Worm (Caenorhabditis elegans): ENCODE measurements around the gene K09E3.2.

Gene K09E3.2

DNA sequence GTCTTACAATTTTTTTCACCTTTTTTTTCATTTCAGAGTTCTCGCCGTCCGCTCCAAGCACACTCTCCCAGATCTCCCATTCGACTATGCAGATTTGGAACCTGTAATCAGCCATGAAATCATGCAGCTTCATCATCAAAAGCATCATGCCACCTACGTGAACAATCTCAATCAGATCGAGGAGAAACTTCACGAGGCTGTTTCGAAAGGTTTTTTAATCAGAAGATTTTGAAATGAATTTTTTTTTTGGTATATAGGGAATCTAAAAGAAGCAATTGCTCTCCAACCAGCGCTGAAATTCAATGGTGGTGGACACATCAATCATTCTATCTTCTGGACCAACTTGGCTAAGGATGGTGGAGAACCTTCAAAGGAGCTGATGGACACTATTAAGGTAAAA lies 24.3 kb upstream of the K09E3.2 start, which contains the start of gene C08A9.3:
TSS of gene C08A9.3 (minus strand) at position 101 of the 400 bp plus-strand sequence.
- TF ChIP-seq ama-1 (optimal IDR thresholded peaks at IDR 0.05) (no peak), K02D7.2 (tag; optimal IDR thresholded peaks at IDR 0.05) (no peak), ceh-2 (tag; optimal IDR thresholded peaks at IDR 0.05) (no peak), odd-2 (tag; optimal IDR thresholded peaks at IDR 0.05) (no peak)

DNA sequence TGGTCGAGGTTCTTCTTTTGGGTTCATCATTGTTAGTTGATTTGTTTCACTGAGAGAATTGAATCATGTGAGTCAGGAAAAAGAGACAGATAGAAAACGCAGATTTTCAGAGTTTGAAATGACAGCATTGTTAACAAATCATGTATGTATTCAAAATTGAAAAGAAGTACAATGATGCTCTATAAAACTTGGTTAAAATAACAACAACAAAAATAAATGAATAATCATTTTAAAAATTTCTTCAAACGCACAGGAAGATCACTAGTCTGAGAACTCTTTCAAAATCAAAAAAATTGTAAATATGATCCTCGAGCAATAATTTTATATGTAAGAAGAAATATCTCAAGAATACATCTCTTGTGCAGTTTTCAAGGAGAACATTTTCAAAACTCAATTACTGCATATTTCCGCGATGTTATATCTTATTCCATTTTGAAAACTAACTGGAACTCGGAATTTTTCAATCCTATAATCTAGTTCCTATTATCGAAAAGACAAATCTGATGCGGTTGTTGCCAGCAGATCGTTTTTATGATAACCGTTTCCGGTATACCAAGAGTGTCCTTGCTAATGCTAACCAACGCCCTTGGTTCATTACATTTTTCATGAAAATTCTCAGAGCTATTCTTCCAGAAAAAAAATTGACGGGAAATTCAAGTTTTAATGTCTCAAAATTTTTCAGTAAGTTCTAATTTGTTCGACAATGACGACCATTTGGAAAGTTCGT lies 20.8 kb upstream of the K09E3.2 start, which contains the start of gene lido-1:
TSS of gene lido-1 (minus strand) at position 51 of the 727 bp plus-strand sequence.
- no peak for TF ChIP-seq hlh-15 (tag; optimal IDR thresholded peaks at IDR 0.05)

DNA sequence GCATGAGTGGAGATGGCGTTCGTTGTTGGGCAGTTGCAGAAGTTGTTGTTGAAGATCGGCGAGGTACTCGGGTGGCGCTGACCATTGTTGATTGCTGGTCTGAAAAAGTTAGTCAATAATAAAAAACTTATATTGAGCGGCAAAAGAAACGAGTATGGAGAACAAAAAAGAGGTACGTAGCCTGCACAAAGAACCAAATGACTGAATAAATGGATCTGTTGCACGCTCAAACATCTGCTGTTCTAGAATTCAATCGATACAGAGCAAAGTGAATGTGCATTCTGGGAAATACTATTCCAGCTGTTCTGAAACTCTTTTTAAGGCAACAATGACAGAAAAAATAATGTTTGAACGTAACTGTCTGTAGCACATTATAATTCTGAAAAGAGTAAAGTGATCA lies 16.8 kb upstream of the K09E3.2 start, which contains the start of gene lido-2:
TSS of gene lido-2 (minus strand) at position 101 of the 400 bp plus-strand sequence.
- no peak for TF ChIP-seq K09A11.1 (tag; optimal IDR thresholded peaks at IDR 0.05; ENCODE audit: insufficient read depth)
- TF ChIP-seq ceh-9 (tag; optimal IDR thresholded peaks at IDR 0.05), result no peak

DNA sequence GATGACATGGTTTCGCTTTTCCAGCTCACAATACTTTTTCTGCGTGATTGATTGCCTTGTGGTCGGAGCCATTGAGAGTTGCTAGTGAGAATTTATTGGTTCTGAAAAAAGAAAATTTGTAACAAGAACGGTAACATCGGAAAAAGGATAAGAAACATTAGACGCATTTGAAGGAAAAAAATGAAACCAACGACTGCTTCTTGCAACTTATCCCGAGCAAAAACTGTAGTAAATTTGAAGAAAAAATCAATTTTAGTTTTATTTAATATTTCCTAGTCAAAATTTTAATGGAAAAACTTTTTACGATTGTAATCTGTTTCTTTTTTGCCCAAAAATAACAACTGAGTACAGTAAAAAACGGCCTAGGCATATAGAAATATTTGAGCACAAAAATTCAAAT lies 9.8 kb upstream of the K09E3.2 start, which contains the start of gene lido-4:
TSS of gene lido-4 (minus strand) at position 101 of the 400 bp plus-strand sequence.
- no peak for TF ChIP-seq madf-2 (tag; optimal IDR thresholded peaks at IDR 0.05)
- TF ChIP-seq nhr-11 (tag; optimal IDR thresholded peaks at IDR 0.05), result no peak
- no peak for TF ChIP-seq lim-6 (tag; optimal IDR thresholded peaks at IDR 0.05)
- TF ChIP-seq hlh-30 (tag; optimal IDR thresholded peaks at IDR 0.05; ENCODE audit: insufficient read depth), result no peak
- TF ChIP-seq syd-9 (tag; optimal IDR thresholded peaks at IDR 0.05), result no peak
- TF ChIP-seq ceh-9 (tag; optimal IDR thresholded peaks at IDR 0.05), result no peak
- no peak for TF ChIP-seq K02D7.2 (tag; optimal IDR thresholded peaks at IDR 0.05)
- TF ChIP-seq nfya-1 (tag; optimal IDR thresholded peaks at IDR 0.05), result no peak
- no peak for TF ChIP-seq ets-4 (tag; optimal IDR thresholded peaks at IDR 0.05)

DNA sequence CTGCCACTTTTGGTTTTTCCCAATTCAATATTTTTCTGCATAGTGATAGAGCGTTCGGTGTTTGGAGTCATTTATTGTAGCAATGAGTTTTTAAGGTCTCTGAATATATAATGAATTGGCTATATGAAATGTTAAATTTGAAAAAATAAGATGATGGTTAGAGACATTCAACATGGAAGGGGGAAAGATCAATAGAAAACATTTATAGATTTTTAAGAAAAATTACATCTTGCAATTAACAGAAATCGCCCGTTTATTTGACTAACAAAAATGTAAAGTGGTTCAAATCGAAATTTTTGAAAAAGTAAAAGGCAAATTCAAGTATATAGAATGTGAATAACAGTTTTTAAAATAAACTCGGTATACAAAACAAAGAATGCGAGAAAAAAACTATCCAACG lies 6.9 kb upstream of the K09E3.2 start, which contains the start of gene lido-5:
TSS of gene lido-5 (minus strand) at position 101 of the 400 bp plus-strand sequence.
- TF ChIP-seq unc-3 (GFP tag; conservative IDR thresholded peaks at IDR 0.05) (no peak), unc-3 (tag; optimal IDR thresholded peaks at IDR 0.05) (no peak), ceh-45 (GFP tag; IDR thresholded peaks at IDR 0.05) (no peak)

DNA sequence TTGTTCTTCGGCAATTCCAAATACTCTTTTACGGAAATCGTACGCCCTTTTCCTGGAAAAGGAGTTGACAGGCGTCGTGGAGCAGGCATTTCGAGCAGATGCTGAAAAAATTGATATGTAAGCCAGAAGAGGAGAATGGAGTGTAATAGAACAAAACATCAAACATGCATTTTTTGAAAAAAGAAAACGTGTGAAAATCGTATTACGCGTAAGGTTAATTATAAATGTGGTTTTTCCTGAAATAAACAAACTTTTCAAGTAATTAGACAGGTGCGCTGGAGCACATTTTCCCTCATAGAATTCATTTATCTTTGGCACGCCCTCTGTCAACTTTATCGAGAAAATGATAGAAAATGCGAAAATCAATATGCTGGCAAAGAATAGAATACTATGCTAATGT lies 2.4 kb upstream of the K09E3.2 start, which contains the start of gene lido-6:
TSS of gene lido-6 (minus strand) at position 101 of the 400 bp plus-strand sequence.
- TF ChIP-seq sox-2 (GFP tag; IDR thresholded peaks at IDR 0.05), result no peak
- no peak for TF ChIP-seq nhr-232 (tag; optimal IDR thresholded peaks at IDR 0.05)
- TF ChIP-seq K02D7.2 (tag; optimal IDR thresholded peaks at IDR 0.05), result no peak
- TF ChIP-seq dve-1 (tag; optimal IDR thresholded peaks at IDR 0.05), result no peak
- no peak for TF ChIP-seq tbx-2 (tag; optimal IDR thresholded peaks at IDR 0.05)
- TF ChIP-seq sdc-2 (tag; optimal IDR thresholded peaks at IDR 0.05), result no peak
- TF ChIP-seq hlh-15 (tag; optimal IDR thresholded peaks at IDR 0.05), result no peak
- TF ChIP-seq eyg-1 (tag; optimal IDR thresholded peaks at IDR 0.05), result no peak
- TF ChIP-seq ceh-34 (tag; optimal IDR thresholded peaks at IDR 0.05), result no peak
- no peak for TF ChIP-seq pha-2 (tag; optimal IDR thresholded peaks at IDR 0.05)
- TF ChIP-seq fax-1 (tag; optimal IDR thresholded peaks at IDR 0.05), result no peak
- TF ChIP-seq ceh-9 (tag; optimal IDR thresholded peaks at IDR 0.05), result no peak
- TF ChIP-seq hlh-13 (GFP tag; optimal IDR thresholded peaks at IDR 0.05), result no peak
- TF ChIP-seq elt-4 (tag; optimal IDR thresholded peaks at IDR 0.05), result no peak
- no peak for TF ChIP-seq ceh-24 (tag; optimal IDR thresholded peaks at IDR 0.05)
- TF ChIP-seq dmd-4 (tag; optimal IDR thresholded peaks at IDR 0.05; ENCODE audit: borderline replicate concordance), result no peak

Measured in whole organism, late embryonic.